Fruit fly (Drosophila melanogaster) whole organism, embryonic: ENCODE data around the gene Jhbp13.

Experiments used
- Atf6 ChIP-seq: fragments of 200-800 bp; sonication (Bioruptor generic); IDR thresholded peaks from 2 replicates; pipeline ENCODE4 v1.3.6; 2022; ENCODE audit warnings: missing biosample characterization, missing genetic modification characterization
- BEAF-32 ChIP-seq: fragments of 200-800 bp; sonication (Bioruptor generic); optimal IDR thresholded peaks from 3 replicates; lab custom pipeline; 2017; ENCODE audit warnings: missing biosample characterization, missing genetic modification characterization, mild to moderate bottlenecking, moderate library complexity, missing genetic modification reagents
- CG10654 ChIP-seq: fragments of 200-800 bp; sonication (Bioruptor generic); optimal IDR thresholded peaks from 2 replicates; lab custom pipeline; 2016; ENCODE audit warnings: missing biosample characterization, missing genetic modification characterization
- CG11247 ChIP-seq: fragments of 200-800 bp; sonication (Bioruptor generic); IDR thresholded peaks from 2 replicates; pipeline ENCODE4 v1.3.6; 2022; ENCODE audit warnings: missing biosample characterization, missing genetic modification characterization
- CG12299 ChIP-seq: fragments of 200-800 bp; sonication (Bioruptor generic); optimal IDR thresholded peaks from 2 replicates; lab custom pipeline; 2018; ENCODE audit warnings: missing biosample characterization, mild to moderate bottlenecking, missing genetic modification characterization
- CG14667 ChIP-seq: fragments of 200-800 bp; sonication (Bioruptor generic); IDR thresholded peaks from 2 replicates; pipeline ENCODE4 v1.3.6; 2022; ENCODE audit warnings: missing biosample characterization, missing genetic modification characterization
- CG15011 ChIP-seq: fragments of 200-800 bp; sonication (Bioruptor generic); optimal IDR thresholded peaks from 3 replicates; lab custom pipeline; 2018; ENCODE audit warnings: missing biosample characterization, mild to moderate bottlenecking, missing genetic modification characterization
- CG1647 ChIP-seq: fragments of 200-800 bp; sonication (Bioruptor generic); optimal IDR thresholded peaks from 3 replicates; lab custom pipeline; 2016; ENCODE audit warnings: missing biosample characterization, missing genetic modification characterization
- CG16815 ChIP-seq: fragments of 200-800 bp; sonication (Bioruptor generic); optimal IDR thresholded peaks from 3 replicates; lab custom pipeline; 2017; ENCODE audit warnings: missing biosample characterization, mild to moderate bottlenecking, missing genetic modification characterization
- CG17186 ChIP-seq: fragments of 200-800 bp; sonication (Bioruptor generic); optimal IDR thresholded peaks from 3 replicates; lab custom pipeline; 2017; ENCODE audit warnings: missing biosample characterization, missing genetic modification reagents, missing genetic modification characterization
- CG1832 ChIP-seq: fragments of 200-800 bp; sonication (Bioruptor generic); optimal IDR thresholded peaks from 2 replicates; lab custom pipeline; 2017; ENCODE audit warnings: missing biosample characterization, mild to moderate bottlenecking, missing genetic modification characterization, inconsistent platforms
- CG43689 ChIP-seq: fragments of 200-800 bp; sonication (Bioruptor generic); IDR thresholded peaks from 2 replicates; pipeline ENCODE4 v1.3.6; 2022; ENCODE audit warnings: missing biosample characterization, missing genetic modification characterization
- CG6683 ChIP-seq: fragments of 200-800 bp; sonication (Bioruptor generic); optimal IDR thresholded peaks from 2 replicates; lab custom pipeline; 2017; ENCODE audit warnings: missing biosample characterization, mild to moderate bottlenecking, missing genetic modification characterization, missing genetic modification reagents
- CG8089 ChIP-seq: fragments of 200-800 bp; sonication (Bioruptor generic); optimal IDR thresholded peaks from 3 replicates; lab custom pipeline; 2016; ENCODE audit warnings: missing biosample characterization, missing genetic modification characterization
- CG8944 ChIP-seq: fragments of 200-800 bp; sonication (Bioruptor generic); optimal IDR thresholded peaks from 3 replicates; lab custom pipeline; 2016; ENCODE audit warnings: missing biosample characterization, missing genetic modification characterization
- CTCF ChIP-seq: fragments of 200-800 bp; sonication (Bioruptor generic); optimal IDR thresholded peaks from 2 replicates; lab custom pipeline; 2017; ENCODE audit warnings: missing biosample characterization, mild to moderate bottlenecking, missing genetic modification characterization, moderate library complexity
- Dref ChIP-seq: fragments of 200-800 bp; sonication (Bioruptor generic); IDR thresholded peaks from 2 replicates; pipeline ENCODE4 v1.3.6; 2022; ENCODE audit warnings: missing biosample characterization, missing genetic modification characterization
- ERR ChIP-seq: fragments of 200-800 bp; sonication (Bioruptor generic); optimal IDR thresholded peaks from 2 replicates; lab custom pipeline; 2016; ENCODE audit warnings: missing biosample characterization, missing genetic modification characterization
- Ets97D ChIP-seq: fragments of 200-800 bp; sonication (Bioruptor generic); optimal IDR thresholded peaks from 3 replicates; lab custom pipeline; 2016; ENCODE audit warnings: missing biosample characterization, missing genetic modification characterization
- Gsc ChIP-seq: fragments of 200-800 bp; sonication (Bioruptor generic); IDR thresholded peaks from 2 replicates; pipeline ENCODE4 v1.3.6; 2022; ENCODE audit warnings: missing biosample characterization, missing genetic modification characterization
- HmgZ ChIP-seq: fragments of 200-800 bp; sonication (Bioruptor generic); optimal IDR thresholded peaks from 2 replicates; lab custom pipeline; 2018; ENCODE audit warnings: missing biosample characterization, mild to moderate bottlenecking, missing genetic modification characterization
- Hr3 ChIP-seq: fragments of 200-800 bp; sonication (Bioruptor generic); optimal IDR thresholded peaks from 3 replicates; lab custom pipeline; 2016; ENCODE audit warnings: missing biosample characterization, missing genetic modification characterization
- Lhr ChIP-seq: fragments of 200-800 bp; sonication (Bioruptor generic); optimal IDR thresholded peaks from 3 replicates; lab custom pipeline; 2017; ENCODE audit warnings: mild to moderate bottlenecking, missing biosample characterization, missing genetic modification reagents, missing genetic modification characterization
- MESR4 ChIP-seq: fragments of 200-800 bp; sonication (Bioruptor generic); optimal IDR thresholded peaks from 2 replicates; lab custom pipeline; 2018; ENCODE audit warnings: missing biosample characterization, mild to moderate bottlenecking, missing genetic modification characterization, moderate library complexity
- Med ChIP-seq: fragments of 200-800 bp; sonication (Bioruptor generic); peaks from one replicate; lab custom pipeline; 2016; ENCODE audit warnings: missing biosample characterization, missing genetic modification characterization, mild to moderate bottlenecking, inconsistent platforms, moderate library complexity
- Oaz ChIP-seq: fragments of 200-800 bp; sonication (Bioruptor generic); IDR thresholded peaks from 2 replicates; pipeline ENCODE4 v1.3.6; 2022; ENCODE audit warnings: missing biosample characterization, missing genetic modification characterization
- Optix ChIP-seq: fragments of 200-800 bp; sonication (Bioruptor generic); IDR thresholded peaks from 3 replicates; pipeline ENCODE4 v1.3.6; 2022; ENCODE audit warnings: missing biosample characterization, missing genetic modification characterization
- Sox102F ChIP-seq: fragments of 200-800 bp; sonication (Bioruptor generic); optimal IDR thresholded peaks from 2 replicates; lab custom pipeline; 2018; ENCODE audit warnings: missing biosample characterization, mild to moderate bottlenecking, missing genetic modification characterization, moderate library complexity
- Spps ChIP-seq: fragments of 200-800 bp; sonication (Bioruptor generic); optimal IDR thresholded peaks from 2 replicates; lab custom pipeline; 2018; ENCODE audit warnings: missing biosample characterization, mild to moderate bottlenecking, missing genetic modification characterization
- TFAM ChIP-seq: fragments of 200-800 bp; sonication (Bioruptor generic); optimal IDR thresholded peaks from 2 replicates; lab custom pipeline; 2017; ENCODE audit warnings: missing biosample characterization, missing genetic modification characterization, inconsistent platforms
- aop ChIP-seq: fragments of 200-800 bp; sonication (Bioruptor generic); IDR thresholded peaks from 2 replicates; pipeline ENCODE4 v1.3.6; 2022; ENCODE audit warnings: missing biosample characterization, missing genetic modification characterization
- ara ChIP-seq: fragments of 200-800 bp; sonication (Bioruptor generic); IDR thresholded peaks from 2 replicates; pipeline ENCODE4 v1.3.6; 2022; ENCODE audit warnings: missing biosample characterization, missing genetic modification characterization
- az2 ChIP-seq: fragments of 200-800 bp; sonication (Bioruptor generic); optimal IDR thresholded peaks from 3 replicates; lab custom pipeline; 2016; ENCODE audit warnings: missing biosample characterization, missing genetic modification characterization
- bcd ChIP-seq: fragments of 200-800 bp; sonication (Bioruptor generic); optimal IDR thresholded peaks from 2 replicates; lab custom pipeline; 2017; ENCODE audit warnings: missing biosample characterization, mild to moderate bottlenecking, missing genetic modification characterization
- chif ChIP-seq, 2 experiments: fragments of 200-800 bp; sonication (Bioruptor generic); optimal IDR thresholded peaks; 3 replicates each; lab custom pipeline; 2016; ENCODE audit warnings: missing biosample characterization in 2 of 2, missing genetic modification characterization in 2 of 2
- chm ChIP-seq: fragments of 200-800 bp; sonication (Bioruptor generic); IDR thresholded peaks from 2 replicates; pipeline ENCODE4 v1.3.6; 2022; ENCODE audit warnings: missing biosample characterization, missing genetic modification characterization
- dan ChIP-seq: fragments of 200-800 bp; sonication (Bioruptor generic); IDR thresholded peaks from 2 replicates; pipeline ENCODE4 v1.3.6; 2022; ENCODE audit warnings: missing biosample characterization, missing genetic modification characterization
- eyg ChIP-seq: fragments of 200-800 bp; sonication (Bioruptor generic); optimal IDR thresholded peaks from 3 replicates; lab custom pipeline; 2016; ENCODE audit warnings: missing biosample characterization, missing genetic modification characterization
- fu2 ChIP-seq: fragments of 200-800 bp; sonication (Bioruptor generic); optimal IDR thresholded peaks from 2 replicates; lab custom pipeline; 2016; ENCODE audit warnings: missing biosample characterization, missing genetic modification characterization
- kah ChIP-seq: fragments of 200-800 bp; sonication (Bioruptor generic); optimal IDR thresholded peaks from 2 replicates; lab custom pipeline; 2018; ENCODE audit warnings: missing biosample characterization, mild to moderate bottlenecking, missing genetic modification characterization
- nerfin-1 ChIP-seq: fragments of 200-800 bp; sonication (Bioruptor generic); optimal IDR thresholded peaks from 3 replicates; lab custom pipeline; 2019; ENCODE audit warnings: missing biosample characterization, mild to moderate bottlenecking, missing genetic modification characterization, moderate library complexity
- pan ChIP-seq, 4 experiments: fragments of >200 bp in 3 of 4; fragments of 200-800 bp in 1 of 4; sonication (Bioruptor generic) in 1 of 4; optimal IDR thresholded peaks in 3 of 4; IDR thresholded peaks in 1 of 4; 2 replicates each; pipeline versions ENCODE4 v1.3.6 to Lab custom; 2017 to 2022; ENCODE audit warnings: missing biosample characterization in 2 of 4, missing genetic modification characterization in 2 of 4, mixed read lengths in 1 of 4
- pita ChIP-seq: fragments of 200-800 bp; sonication (Bioruptor generic); optimal IDR thresholded peaks from 2 replicates; lab custom pipeline; 2017; ENCODE audit warnings: missing biosample characterization, mild to moderate bottlenecking, missing genetic modification characterization
- psq ChIP-seq: fragments of 200-800 bp; sonication (Bioruptor generic); optimal IDR thresholded peaks from 2 replicates; lab custom pipeline; 2017; ENCODE audit warnings: missing biosample characterization, missing genetic modification characterization
- pzg ChIP-seq: fragments of 200-800 bp; sonication (Bioruptor generic); optimal IDR thresholded peaks from 3 replicates; lab custom pipeline; 2018; ENCODE audit warnings: missing biosample characterization, mild to moderate bottlenecking, missing genetic modification characterization, moderate library complexity
- run ChIP-seq: fragments of 200-800 bp; sonication (Bioruptor generic); optimal IDR thresholded peaks from 3 replicates; lab custom pipeline; 2018; ENCODE audit warnings: missing biosample characterization, mild to moderate bottlenecking, missing genetic modification characterization
- sens-2 ChIP-seq: fragments of 200-800 bp; sonication (Bioruptor generic); IDR thresholded peaks from 2 replicates; pipeline ENCODE4 v1.3.6; 2022; ENCODE audit warnings: missing biosample characterization, missing genetic modification characterization
- ssp ChIP-seq: fragments of 200-800 bp; sonication (Bioruptor generic); IDR thresholded peaks from 2 replicates; pipeline ENCODE4 v1.3.6; 2022; ENCODE audit warnings: missing biosample characterization, missing genetic modification characterization
- stc ChIP-seq: fragments of 200-800 bp; sonication (Bioruptor generic); IDR thresholded peaks from 2 replicates; pipeline ENCODE4 v1.3.6; 2022; ENCODE audit warnings: missing biosample characterization, missing genetic modification characterization
- vvl ChIP-seq: fragments of 200-800 bp; sonication (Bioruptor generic); IDR thresholded peaks from 2 replicates; pipeline ENCODE4 v1.3.6; 2022; ENCODE audit warnings: missing biosample characterization, missing genetic modification characterization
- wdn ChIP-seq: fragments of 200-800 bp; sonication (Bioruptor generic); IDR thresholded peaks from 2 replicates; pipeline ENCODE4 v1.3.6; 2022; ENCODE audit warnings: missing biosample characterization, missing genetic modification characterization
- zen2 ChIP-seq: fragments of 200-800 bp; sonication (Bioruptor generic); IDR thresholded peaks from 3 replicates; pipeline ENCODE4 v1.3.6; 2022; ENCODE audit warnings: missing biosample characterization, missing genetic modification characterization; ENCODE audit not compliant: partially characterized antibody

The Jhbp13 gene

dm6 chr2L:13191894-13192293, 47.9 kb upstream of the Jhbp13 start, which contains the start of the genes CG16974 and Edem2 (continued):
- peak; percentile 56 for TF ChIP-seq BEAF-32 (GFP tag; lab: Kevin White, UChicago)
- peak; percentile 56 for TF ChIP-seq CG14667 (GFP tag; lab: Robert Waterston, UW)
- TF ChIP-seq zen2 (GFP tag; lab: Robert Waterston, UW): no peak
- no peak for TF ChIP-seq CG43689 (GFP tag; lab: Robert Waterston, UW)
- peak; percentile 78 for TF ChIP-seq wdn
- peak; percentile 47; the same call in 1 of the 2 replicates for TF ChIP-seq CG11247
- TF ChIP-seq ERR (GFP tag; lab: Kevin White, UChicago): no peak
- no peak for TF ChIP-seq nerfin-1 (tag; lab: Kevin White, UChicago)
- TF ChIP-seq MESR4 (GFP tag; lab: Kevin White, UChicago): peak; percentile 71
- TF ChIP-seq CG1647: peak; percentile 39
- TF ChIP-seq CG16815 (GFP tag; lab: Kevin White, UChicago): peak; percentile 57
- TF ChIP-seq Spps (tag; lab: Kevin White, UChicago): peak; percentile 50
- TF ChIP-seq Dref (GFP tag; lab: Robert Waterston, UW): no peak
- peak; percentile 70 for TF ChIP-seq bcd (GFP tag; lab: Kevin White, UChicago)
- peak; percentile 86 for TF ChIP-seq vvl (GFP tag; lab: Robert Waterston, UW)
- peak; percentile 69 for TF ChIP-seq stc
- TF ChIP-seq aop: no peak
- no peak for TF ChIP-seq CG8089 (GFP tag; lab: Kevin White, UChicago)
- TF ChIP-seq TFAM (GFP tag; lab: Kevin White, UChicago): no peak
- peak; percentile 28 for TF ChIP-seq CG17186 (GFP tag; lab: Kevin White, UChicago)
- peak; percentile 78 for TF ChIP-seq Hr3 (GFP tag; lab: Kevin White, UChicago)
- TF ChIP-seq ara (GFP tag; lab: Robert Waterston, UW): no peak
- TF ChIP-seq chm (GFP tag; lab: Robert Waterston, UW): no peak
- TF ChIP-seq pita (GFP tag; lab: Kevin White, UChicago): no peak
- peak; percentile 70; the same call in 1 of the 2 replicates for TF ChIP-seq Atf6 (GFP tag; lab: Robert Waterston, UW)
- no peak for TF ChIP-seq run (tag; lab: Kevin White, UChicago)
- peak; percentile 56 for TF ChIP-seq Ets97D (GFP tag; lab: Kevin White, UChicago)
- TF ChIP-seq CG8944 (GFP tag; lab: Kevin White, UChicago): no peak
- peak; percentile 79 for TF ChIP-seq az2
- TF ChIP-seq fu2: no peak
- TF ChIP-seq CG10654 (GFP tag; lab: Kevin White, UChicago): peak; percentile 73
- TF ChIP-seq CG15011: no peak
- no peak for TF ChIP-seq CTCF (GFP tag; lab: Kevin White, UChicago)
- TF ChIP-seq CG12299: peak; percentile 69
- TF ChIP-seq Med (GFP tag; lab: Kevin White, UChicago): peak; percentile 89
- TF ChIP-seq dan (GFP tag; lab: Robert Waterston, UW): no peak
- peak; percentile 67 for TF ChIP-seq ssp (GFP tag; lab: Robert Waterston, UW)
- no peak for TF ChIP-seq CG1832 (GFP tag; lab: Kevin White, UChicago)
- TF ChIP-seq psq (GFP tag; lab: Kevin White, UChicago): peak; percentile 46
- peak; percentile 25 for TF ChIP-seq CG6683 (GFP tag; lab: Kevin White, UChicago)
- TF ChIP-seq chif (GFP tag; optimal IDR thresholded peaks at IDR 0.05; lab: Kevin White, UChicago): peak in 1 of 2 experiments; percentile 40
- TF ChIP-seq Gsc: no peak
- no peak for TF ChIP-seq pan (optimal IDR thresholded peaks at IDR 0.05; lab: Kevin White, UChicago)
- TF ChIP-seq pan (GFP tag; optimal IDR thresholded peaks at IDR 0.05 in 1 of 2, IDR thresholded peaks at IDR 0.05 in 1 of 2): peak in 1 of 2 experiments; percentile 82
- no peak for TF ChIP-seq kah
- peak; percentile 89 for TF ChIP-seq Lhr (GFP tag; lab: Kevin White, UChicago)
- peak; percentile 77 for TF ChIP-seq pzg (GFP tag; lab: Kevin White, UChicago)
- TF ChIP-seq HmgZ (tag; lab: Kevin White, UChicago): peak; percentile 62
- TF ChIP-seq eyg (GFP tag; lab: Kevin White, UChicago): no peak
- TF ChIP-seq Oaz (GFP tag; lab: Robert Waterston, UW): 0 out of 2 replicates have a peak, but pooled peaks have one; percentile 11
- TF ChIP-seq Sox102F (GFP tag; lab: Kevin White, UChicago): no peak
- TF ChIP-seq sens-2 (GFP tag; lab: Robert Waterston, UW): no peak
- peak; percentile 61; the same call in 1 of the 3 replicates for TF ChIP-seq Optix (GFP tag; lab: Robert Waterston, UW)
